Fruit fly (Drosophila melanogaster) whole organism, embryonic: ENCODE measurements around the gene CG3339.
A peak's percentile ranks its signal among the peaks of the same experiment; 100 is the strongest.

Source experiments
- Atf6 ChIP-seq: fragments of 200-800 bp; sonication (Bioruptor generic); IDR thresholded peaks from 2 replicates; pipeline ENCODE4 v1.3.6; 2022; ENCODE audit warnings: missing biosample characterization, missing genetic modification characterization
- BEAF-32 ChIP-seq: fragments of 200-800 bp; sonication (Bioruptor generic); optimal IDR thresholded peaks from 3 replicates; lab custom pipeline; 2017; ENCODE audit warnings: missing biosample characterization, missing genetic modification characterization, mild to moderate bottlenecking, moderate library complexity, missing genetic modification reagents
- CG10366 ChIP-seq: fragments of 200-800 bp; sonication (Bioruptor generic); IDR thresholded peaks from 2 replicates; pipeline ENCODE4 v1.3.6; 2022; ENCODE audit warnings: missing biosample characterization, missing genetic modification characterization
- CG12071 ChIP-seq: fragments of 200-800 bp; sonication (Bioruptor generic); optimal IDR thresholded peaks from 3 replicates; lab custom pipeline; 2018; ENCODE audit warnings: missing biosample characterization, mild to moderate bottlenecking, missing genetic modification characterization
- CG13296 ChIP-seq: fragments of 200-800 bp; sonication (Bioruptor generic); optimal IDR thresholded peaks from 3 replicates; lab custom pipeline; 2018; ENCODE audit warnings: missing biosample characterization, mild to moderate bottlenecking, missing genetic modification characterization
- CG13894 ChIP-seq: fragments of 200-800 bp; sonication (Bioruptor generic); optimal IDR thresholded peaks from 3 replicates; lab custom pipeline; 2018; ENCODE audit warnings: missing biosample characterization, mild to moderate bottlenecking, missing genetic modification characterization, moderate library complexity
- CG15479 ChIP-seq: fragments of 200-800 bp; sonication (Bioruptor generic); optimal IDR thresholded peaks from 3 replicates; lab custom pipeline; 2019; ENCODE audit warnings: missing biosample characterization, mild to moderate bottlenecking, missing genetic modification characterization, moderate library complexity
- CG17359 ChIP-seq: fragments of 200-800 bp; sonication (Bioruptor generic); optimal IDR thresholded peaks from 3 replicates; lab custom pipeline; 2018; ENCODE audit warnings: missing biosample characterization, mild to moderate bottlenecking, missing genetic modification characterization, moderate library complexity
- CG17361 ChIP-seq: fragments of 200-800 bp; sonication (Bioruptor generic); IDR thresholded peaks from 3 replicates; pipeline ENCODE4 v1.3.6; 2022; ENCODE audit warnings: missing biosample characterization, missing genetic modification characterization
- CG17385 ChIP-seq: fragments of 200-800 bp; sonication (Bioruptor generic); optimal IDR thresholded peaks from 3 replicates; lab custom pipeline; 2018; ENCODE audit warnings: missing biosample characterization, mild to moderate bottlenecking, missing genetic modification characterization
- CG1832 ChIP-seq: fragments of 200-800 bp; sonication (Bioruptor generic); optimal IDR thresholded peaks from 2 replicates; lab custom pipeline; 2017; ENCODE audit warnings: missing biosample characterization, mild to moderate bottlenecking, missing genetic modification characterization, inconsistent platforms
- CG2678 ChIP-seq: fragments of 200-800 bp; sonication (Bioruptor generic); optimal IDR thresholded peaks from 3 replicates; lab custom pipeline; 2019; ENCODE audit warnings: missing biosample characterization, mild to moderate bottlenecking, missing genetic modification characterization, moderate library complexity
- CG2875 ChIP-seq: fragments of 200-800 bp; sonication (Bioruptor generic); optimal IDR thresholded peaks from 2 replicates; lab custom pipeline; 2017; ENCODE audit warnings: missing biosample characterization, mild to moderate bottlenecking, missing genetic modification characterization, missing genetic modification reagents
- CG31365 ChIP-seq: fragments of 200-800 bp; sonication (Bioruptor generic); optimal IDR thresholded peaks from 2 replicates; lab custom pipeline; 2018; ENCODE audit warnings: missing biosample characterization, mild to moderate bottlenecking, missing genetic modification characterization
- CG32767 ChIP-seq: fragments of 200-800 bp; sonication (Bioruptor generic); IDR thresholded peaks from 2 replicates; pipeline ENCODE4 v1.3.6; 2022; ENCODE audit warnings: missing biosample characterization, missing genetic modification characterization
- CG34224 ChIP-seq: fragments of 200-800 bp; sonication (Bioruptor generic); IDR thresholded peaks from 3 replicates; pipeline ENCODE4 v1.3.6; 2022; ENCODE audit warnings: missing biosample characterization, missing genetic modification characterization; ENCODE audit not compliant: partially characterized antibody
- CG3838 ChIP-seq: fragments of 200-800 bp; sonication (Bioruptor generic); optimal IDR thresholded peaks from 3 replicates; lab custom pipeline; 2016; ENCODE audit warnings: missing biosample characterization, missing genetic modification characterization
- CG4424 ChIP-seq: fragments of 200-800 bp; sonication (Bioruptor generic); optimal IDR thresholded peaks from 3 replicates; lab custom pipeline; 2016; ENCODE audit warnings: missing biosample characterization, missing genetic modification characterization
- CG6765 ChIP-seq: fragments of 200-800 bp; sonication (Bioruptor generic); optimal IDR thresholded peaks from 3 replicates; lab custom pipeline; 2017; ENCODE audit warnings: missing biosample characterization, mild to moderate bottlenecking, missing genetic modification characterization
- CG7372 ChIP-seq: fragments of 200-800 bp; sonication (Bioruptor generic); IDR thresholded peaks from 2 replicates; pipeline ENCODE4 v1.3.6; 2022; ENCODE audit warnings: missing biosample characterization, missing genetic modification characterization
- CG8924 ChIP-seq: fragments of 200-800 bp; optimal IDR thresholded peaks from 3 replicates; lab custom pipeline; 2019; ENCODE audit warnings: missing biosample characterization, mild to moderate bottlenecking, missing genetic modification characterization, moderate library complexity
- CG9817 ChIP-seq: fragments of 200-800 bp; sonication (Bioruptor generic); optimal IDR thresholded peaks from 2 replicates; lab custom pipeline; 2018; ENCODE audit warnings: missing biosample characterization, mild to moderate bottlenecking, missing genetic modification characterization, moderate library complexity
- CG9932 ChIP-seq: fragments of 200-800 bp; sonication (Bioruptor generic); IDR thresholded peaks from 2 replicates; pipeline ENCODE4 v1.3.6; 2022; ENCODE audit warnings: missing biosample characterization, missing genetic modification characterization
- Dref ChIP-seq: fragments of 200-800 bp; sonication (Bioruptor generic); IDR thresholded peaks from 2 replicates; pipeline ENCODE4 v1.3.6; 2022; ENCODE audit warnings: missing biosample characterization, missing genetic modification characterization
- E2f2 ChIP-seq: fragments of 200-800 bp; sonication (Bioruptor generic); IDR thresholded peaks from 2 replicates; pipeline ENCODE4 v1.3.6; 2022; ENCODE audit warnings: missing biosample characterization, missing genetic modification characterization
- Elba2 ChIP-seq: fragments of 200-800 bp; sonication (Bioruptor generic); optimal IDR thresholded peaks from 3 replicates; lab custom pipeline; 2016; ENCODE audit warnings: missing biosample characterization, missing genetic modification characterization
- Hr78 ChIP-seq, 2 experiments: fragments of 200-800 bp in 1 of 2; fragments of >200 bp in 1 of 2; sonication (Bioruptor generic) in 1 of 2; optimal IDR thresholded peaks; 2 replicates each; lab custom pipeline; 2017 to 2019; ENCODE audit warnings: missing biosample characterization in 2 of 2, missing genetic modification characterization in 2 of 2, mild to moderate bottlenecking in 1 of 2, moderate library complexity in 1 of 2
- MBD-R2 ChIP-seq: fragments of 200-800 bp; sonication (Bioruptor generic); IDR thresholded peaks from 2 replicates; pipeline ENCODE4 v1.3.6; 2022; ENCODE audit warnings: missing biosample characterization, missing genetic modification characterization
- NC2β ChIP-seq: fragments of 200-800 bp; sonication (Bioruptor generic); optimal IDR thresholded peaks from 2 replicates; lab custom pipeline; 2016; ENCODE audit warnings: missing biosample characterization, missing genetic modification characterization
- Oli ChIP-seq: fragments of 200-800 bp; sonication (Bioruptor generic); optimal IDR thresholded peaks from 2 replicates; lab custom pipeline; 2018; ENCODE audit warnings: missing biosample characterization, mild to moderate bottlenecking, missing genetic modification characterization, moderate library complexity
- Sin3A ChIP-seq: fragments of >200 bp; optimal IDR thresholded peaks from 2 replicates; lab custom pipeline; 2018
- az2 ChIP-seq: fragments of 200-800 bp; sonication (Bioruptor generic); optimal IDR thresholded peaks from 3 replicates; lab custom pipeline; 2016; ENCODE audit warnings: missing biosample characterization, missing genetic modification characterization
- bbx ChIP-seq: fragments of 200-800 bp; sonication (Bioruptor generic); IDR thresholded peaks from 2 replicates; pipeline ENCODE4 v1.3.6; 2022; ENCODE audit warnings: missing biosample characterization, missing genetic modification characterization; ENCODE audit not compliant: partially characterized antibody
- cg ChIP-seq: fragments of 200-800 bp; sonication (Bioruptor generic); optimal IDR thresholded peaks from 3 replicates; lab custom pipeline; 2019; ENCODE audit warnings: missing biosample characterization, mild to moderate bottlenecking, missing genetic modification characterization, moderate library complexity
- crol ChIP-seq: fragments of 200-800 bp; sonication (Bioruptor generic); IDR thresholded peaks from 2 replicates; pipeline ENCODE4 v1.3.6; 2022; ENCODE audit warnings: missing biosample characterization, missing genetic modification characterization
- dpn ChIP-seq, 2 experiments: fragments of 200-800 bp; sonication (Bioruptor generic); optimal IDR thresholded peaks; 3 replicates each; lab custom pipeline; 2016; ENCODE audit warnings: missing biosample characterization in 2 of 2, missing genetic modification characterization in 2 of 2
- eve ChIP-seq, 2 experiments: fragments of >200 bp; optimal IDR thresholded peaks; 2 replicates each; lab custom pipeline; 2017; ENCODE audit warnings: missing biosample characterization in 2 of 2, missing genetic modification characterization in 2 of 2
- lola ChIP-seq, 3 experiments: fragments of >200 bp in 2 of 3; fragments of 200-800 bp in 1 of 3; sonication (Bioruptor generic) in 1 of 3; optimal IDR thresholded peaks; 2 replicates each; lab custom pipeline; 2017 to 2019; ENCODE audit warnings: missing biosample characterization in 3 of 3, missing genetic modification characterization in 3 of 3, mild to moderate bottlenecking in 1 of 3, moderate library complexity in 1 of 3
- nerfin-1 ChIP-seq: fragments of 200-800 bp; sonication (Bioruptor generic); optimal IDR thresholded peaks from 3 replicates; lab custom pipeline; 2019; ENCODE audit warnings: missing biosample characterization, mild to moderate bottlenecking, missing genetic modification characterization, moderate library complexity
- pan ChIP-seq, 4 experiments: fragments of >200 bp in 3 of 4; fragments of 200-800 bp in 1 of 4; sonication (Bioruptor generic) in 1 of 4; optimal IDR thresholded peaks in 3 of 4; IDR thresholded peaks in 1 of 4; 2 replicates each; pipeline versions ENCODE4 v1.3.6 to Lab custom; 2017 to 2022; ENCODE audit warnings: missing biosample characterization in 2 of 4, missing genetic modification characterization in 2 of 4, mixed read lengths in 1 of 4
- pb ChIP-seq: fragments of 200-800 bp; sonication (Bioruptor generic); optimal IDR thresholded peaks from 3 replicates; lab custom pipeline; 2016; ENCODE audit warnings: missing biosample characterization, missing genetic modification characterization
- pho ChIP-seq: fragments of 200-800 bp; sonication (Bioruptor generic); optimal IDR thresholded peaks from 2 replicates; lab custom pipeline; 2016; ENCODE audit warnings: missing biosample characterization, missing genetic modification characterization
- row ChIP-seq: fragments of 200-800 bp; sonication (Bioruptor generic); IDR thresholded peaks from 3 replicates; pipeline ENCODE4 v1.3.6; 2022; ENCODE audit warnings: missing biosample characterization, missing genetic modification characterization
- run ChIP-seq: fragments of 200-800 bp; sonication (Bioruptor generic); optimal IDR thresholded peaks from 3 replicates; lab custom pipeline; 2018; ENCODE audit warnings: missing biosample characterization, mild to moderate bottlenecking, missing genetic modification characterization
- schlank ChIP-seq: fragments of 200-800 bp; sonication (Bioruptor generic); optimal IDR thresholded peaks from 2 replicates; lab custom pipeline; 2018; ENCODE audit warnings: missing biosample characterization, mild to moderate bottlenecking, missing genetic modification characterization
- sens-2 ChIP-seq: fragments of 200-800 bp; sonication (Bioruptor generic); IDR thresholded peaks from 2 replicates; pipeline ENCODE4 v1.3.6; 2022; ENCODE audit warnings: missing biosample characterization, missing genetic modification characterization
- slou ChIP-seq: fragments of 200-800 bp; sonication (Bioruptor generic); optimal IDR thresholded peaks from 3 replicates; lab custom pipeline; 2016; ENCODE audit warnings: missing biosample characterization, missing genetic modification characterization
- sob ChIP-seq: fragments of 200-800 bp; sonication (Bioruptor generic); IDR thresholded peaks from 2 replicates; pipeline ENCODE4 v1.3.6; 2022; ENCODE audit warnings: missing biosample characterization, missing genetic modification characterization
- sr ChIP-seq: fragments of 200-800 bp; sonication (Bioruptor generic); IDR thresholded peaks from 3 replicates; pipeline ENCODE4 v1.3.6; 2022; ENCODE audit warnings: missing biosample characterization, missing genetic modification characterization
- tna ChIP-seq: fragments of 200-800 bp; sonication (Bioruptor generic); IDR thresholded peaks from 2 replicates; pipeline ENCODE4 v1.3.6; 2022; ENCODE audit warnings: missing biosample characterization, missing genetic modification characterization; ENCODE audit not compliant: partially characterized antibody

The CG3339 gene

dm6 chr3R:27246264-27246663 lies 75.9 kb downstream of the CG3339 start (continued):
- TF ChIP-seq Elba2 (GFP tag; lab: Kevin White, UChicago), result no peak
- no peak for TF ChIP-seq CG12071
- TF ChIP-seq Dref (GFP tag; lab: Robert Waterston, UW), result no peak
- TF ChIP-seq CG7372 (GFP tag; lab: Robert Waterston, UW), result peak; percentile 45; the same call in 1 of the 2 replicates
- TF ChIP-seq BEAF-32 (GFP tag; lab: Kevin White, UChicago), result no peak
- TF ChIP-seq NC2β (GFP tag; lab: Kevin White, UChicago), result no peak
- TF ChIP-seq CG17385 (GFP tag; lab: Kevin White, UChicago), result peak; percentile 80
- TF ChIP-seq pho, result no peak
- TF ChIP-seq CG17359 (tag; lab: Kevin White, UChicago), result peak; percentile 83
- TF ChIP-seq dpn (GFP tag; optimal IDR thresholded peaks at IDR 0.05; lab: Kevin White, UChicago), result peak in 1 of 2 experiments; percentile 67
- TF ChIP-seq CG9932, result peak; percentile 36; the same call in 1 of the 2 replicates
- no peak for TF ChIP-seq schlank (tag; lab: Kevin White, UChicago)
- TF ChIP-seq CG8924 (tag; lab: Kevin White, UChicago), result peak; percentile 94
- no peak for TF ChIP-seq pb (GFP tag; lab: Kevin White, UChicago)
- peak; percentile 59 for TF ChIP-seq CG2875
- TF ChIP-seq CG34224 (GFP tag; lab: Robert Waterston, UW), result no peak
- no peak for TF ChIP-seq CG31365 (tag; lab: Kevin White, UChicago)
- peak; percentile 36; the same call in 1 of the 2 replicates for TF ChIP-seq sob (GFP tag; lab: Robert Waterston, UW)
- TF ChIP-seq pan (optimal IDR thresholded peaks at IDR 0.05; lab: Kevin White, UChicago), result no peak
- peak in 1 of 2 experiments; percentile 81 for TF ChIP-seq pan (GFP tag; optimal IDR thresholded peaks at IDR 0.05 in 1 of 2, IDR thresholded peaks at IDR 0.05 in 1 of 2)
- TF ChIP-seq MBD-R2 (GFP tag; lab: Robert Waterston, UW), result no peak; the same call in 1 of the 2 replicates
- peak; percentile 84 for TF ChIP-seq Oli
- peak; percentile 14; the same call in 1 of the 2 replicates for TF ChIP-seq Atf6 (GFP tag; lab: Robert Waterston, UW)
- TF ChIP-seq Sin3A (lab: Kevin White, UChicago), result no peak
- peak; percentile 75 for TF ChIP-seq row (GFP tag; lab: Robert Waterston, UW)
- no peak for TF ChIP-seq sens-2 (GFP tag; lab: Robert Waterston, UW)
- peak; percentile 55 for TF ChIP-seq CG6765 (GFP tag; lab: Kevin White, UChicago)
- TF ChIP-seq lola (GFP tag; optimal IDR thresholded peaks at IDR 0.05; lab: Kevin White, UChicago), result peak in 1 of 3 experiments; percentile 90
- TF ChIP-seq CG13894 (tag; lab: Kevin White, UChicago), result peak; percentile 7
- no peak for TF ChIP-seq CG3838 (GFP tag; lab: Kevin White, UChicago)
- peak; percentile 67 for TF ChIP-seq az2 (GFP tag; lab: Kevin White, UChicago)
- peak in 1 of 2 experiments; percentile 81 for TF ChIP-seq Hr78 (GFP tag; optimal IDR thresholded peaks at IDR 0.05; lab: Kevin White, UChicago)
- peak; percentile 57; the same call in 1 of the 2 replicates for TF ChIP-seq CG32767 (GFP tag; lab: Robert Waterston, UW)
- TF ChIP-seq eve (GFP tag; optimal IDR thresholded peaks at IDR 0.05; lab: Kevin White, UChicago), result no peak
- TF ChIP-seq bbx (GFP tag; lab: Robert Waterston, UW), result no peak
- peak; percentile 90 for TF ChIP-seq CG13296 (GFP tag; lab: Kevin White, UChicago)
- TF ChIP-seq cg, result no peak
- TF ChIP-seq CG9817 (tag; lab: Kevin White, UChicago), result peak; percentile 48
- 0 out of 2 replicates have a peak, but pooled peaks have one; percentile 12 for TF ChIP-seq CG10366
- TF ChIP-seq CG2678 (tag; lab: Kevin White, UChicago), result peak; percentile 90
- TF ChIP-seq CG17361 (GFP tag; lab: Robert Waterston, UW), result peak; percentile 94
- peak; percentile 89 for TF ChIP-seq run
- TF ChIP-seq sr (GFP tag; lab: Robert Waterston, UW), result no peak
- no peak for TF ChIP-seq CG1832 (GFP tag; lab: Kevin White, UChicago)
- no peak for TF ChIP-seq CG15479 (GFP tag; lab: Kevin White, UChicago)
- TF ChIP-seq CG4424, result peak; percentile 42
- no peak for TF ChIP-seq tna
- TF ChIP-seq slou (GFP tag; lab: Kevin White, UChicago), result no peak
- TF ChIP-seq nerfin-1 (tag; lab: Kevin White, UChicago), result peak; percentile 87
- TF ChIP-seq crol (GFP tag; lab: Robert Waterston, UW), result no peak
- peak; percentile 41; the same call in 1 of the 2 replicates for TF ChIP-seq E2f2 (GFP tag; lab: Robert Waterston, UW)
